Worm (Caenorhabditis elegans) whole organism, young adult: ENCODE measurements around the gene C10C5.4.

Experiments used
- B0035.1 ChIP-seq: sonication (generic microtip); optimal IDR thresholded peaks from 2 replicates; lab custom pipeline; 2016; ENCODE audit warnings: missing genetic modification characterization, mild to moderate bottlenecking, missing compliant biosample characterization, missing genotype, missing genetic modification reagents
- C06A6.2 ChIP-seq: fragments of 200-800 bp; sonication (Bioruptor generic); conservative IDR thresholded peaks from 2 replicates; pipeline ENCODE4 v1.3.6; 2022; ENCODE audit warnings: missing genetic modification characterization, missing compliant biosample characterization
- C17E4.6 ChIP-seq: fragments of 200-800 bp; sonication (Bioruptor generic); IDR thresholded peaks from 2 replicates; pipeline ENCODE4 v1.3.6; 2022; ENCODE audit warnings: missing genetic modification reagents, missing genetic modification characterization, missing compliant biosample characterization
- F22D6.2 ChIP-seq: sonication (generic microtip); optimal IDR thresholded peaks from 2 replicates; lab custom pipeline; 2016; ENCODE audit warnings: mild to moderate bottlenecking, missing genetic modification characterization, missing compliant biosample characterization
- F57C9.4 ChIP-seq: sonication (generic microtip); optimal IDR thresholded peaks from 2 replicates; lab custom pipeline; 2017; ENCODE audit warnings: mild to moderate bottlenecking, missing genetic modification characterization, missing compliant biosample characterization
- K11D2.4 ChIP-seq: fragments of 200-800 bp; sonication (Bioruptor generic); IDR thresholded peaks from 2 replicates; pipeline ENCODE4 v1.3.6; 2022; ENCODE audit warnings: missing genetic modification reagents, missing genetic modification characterization, missing compliant biosample characterization
- K12H6.12 ChIP-seq: fragments of 200-800 bp; sonication (Bioruptor generic); optimal IDR thresholded peaks from 2 replicates; lab custom pipeline; 2018; ENCODE audit warnings: mild to moderate bottlenecking, missing genetic modification characterization, missing compliant biosample characterization
- Y56A3A.18 ChIP-seq: fragments of 200-800 bp; sonication (Bioruptor generic); IDR thresholded peaks from 2 replicates; pipeline ENCODE4 v1.3.6; 2022; ENCODE audit warnings: missing genetic modification reagents, missing genetic modification characterization, missing compliant biosample characterization
- Y67H2A.10 ChIP-seq: fragments of 200-800 bp; sonication (Bioruptor generic); conservative IDR thresholded peaks from 2 replicates; pipeline ENCODE4 v1.3.6; 2022; ENCODE audit warnings: missing genetic modification reagents, missing genetic modification characterization, missing compliant biosample characterization
- ZK185.1 ChIP-seq: sonication (generic microtip); optimal IDR thresholded peaks from 2 replicates; lab custom pipeline; 2016; ENCODE audit warnings: mild to moderate bottlenecking, missing genetic modification characterization, missing compliant biosample characterization; ENCODE audit not compliant: poor library complexity, severe bottlenecking
- attf-6 ChIP-seq: fragments of 200-800 bp; sonication (Bioruptor generic); IDR thresholded peaks from 2 replicates; pipeline ENCODE4 v1.3.6; 2022; ENCODE audit warnings: missing genetic modification reagents, missing genetic modification characterization, missing compliant biosample characterization
- bed-1 ChIP-seq: fragments of 200-800 bp; sonication (Bioruptor generic); IDR thresholded peaks from 2 replicates; pipeline ENCODE4 v1.3.6; 2022; ENCODE audit warnings: missing genetic modification reagents, missing genetic modification characterization, missing compliant biosample characterization
- cebp-1 ChIP-seq, 2 experiments: fragments of 200-800 bp in 1 of 2; sonication (Bioruptor generic) in 1 of 2; sonication (generic microtip) in 1 of 2; IDR thresholded peaks in 1 of 2; optimal IDR thresholded peaks in 1 of 2; 2 replicates each; pipeline versions ENCODE4 v1.3.6 to Lab custom; 2017 to 2022; ENCODE audit warnings: missing compliant biosample characterization in 2 of 2, missing genetic modification characterization in 2 of 2, mild to moderate bottlenecking in 1 of 2, missing genetic modification reagents in 1 of 2, moderate library complexity in 1 of 2
- dpff-1 ChIP-seq: sonication (generic microtip); optimal IDR thresholded peaks from 2 replicates; lab custom pipeline; 2017; ENCODE audit warnings: mild to moderate bottlenecking, missing genetic modification characterization, missing compliant biosample characterization
- efl-1 ChIP-seq: fragments of 150-350 bp; optimal IDR thresholded peaks from 2 replicates; lab custom pipeline; 2014; ENCODE audit warnings: missing biosample characterization, missing genetic modification reagents, missing genetic modification characterization
- him-1 ChIP-seq: sonication (generic microtip); optimal IDR thresholded peaks from 2 replicates; lab custom pipeline; 2016; ENCODE audit warnings: missing genotype, missing genetic modification reagents, missing genetic modification characterization, missing compliant biosample characterization
- hlh-26 ChIP-seq: fragments of 200-800 bp; sonication (Bioruptor generic); conservative IDR thresholded peaks from 2 replicates; pipeline ENCODE4 v1.3.6; 2022; ENCODE audit warnings: missing genetic modification reagents, missing genetic modification characterization, missing compliant biosample characterization
- hmg-20 ChIP-seq: fragments of 200-800 bp; sonication (Bioruptor generic); IDR thresholded peaks from 2 replicates; pipeline ENCODE4 v1.3.6; 2022; ENCODE audit warnings: missing genetic modification reagents, missing genetic modification characterization, missing compliant biosample characterization
- lin-40 ChIP-seq: sonication (generic microtip); optimal IDR thresholded peaks from 2 replicates; lab custom pipeline; 2016; ENCODE audit warnings: missing genetic modification characterization, mild to moderate bottlenecking, missing compliant biosample characterization, missing genotype, missing genetic modification reagents
- madf-6 ChIP-seq: fragments of 200-800 bp; sonication (Bioruptor generic); IDR thresholded peaks from 2 replicates; pipeline ENCODE4 v1.3.6; 2022; ENCODE audit warnings: missing genetic modification reagents, missing genetic modification characterization, missing compliant biosample characterization
- madf-8 ChIP-seq: fragments of 200-800 bp; sonication (Bioruptor generic); conservative IDR thresholded peaks from 2 replicates; pipeline ENCODE4 v1.3.6; 2022; ENCODE audit warnings: missing genetic modification reagents, missing genetic modification characterization, missing compliant biosample characterization
- mel-28 ChIP-seq: sonication (generic microtip); optimal IDR thresholded peaks from 2 replicates; lab custom pipeline; 2016; ENCODE audit warnings: borderline replicate concordance, mild to moderate bottlenecking, missing genetic modification characterization, missing compliant biosample characterization
- mxl-1 ChIP-seq: sonication (generic microtip); optimal IDR thresholded peaks from 2 replicates; lab custom pipeline; 2016; ENCODE audit warnings: missing genetic modification characterization, missing compliant biosample characterization
- nfya-2 ChIP-seq: fragments of 200-800 bp; sonication (Bioruptor generic); IDR thresholded peaks from 2 replicates; pipeline ENCODE4 v1.3.6; 2022; ENCODE audit warnings: missing genetic modification reagents, missing genetic modification characterization, missing compliant biosample characterization
- nhr-80 ChIP-seq: sonication (generic microtip); optimal IDR thresholded peaks from 2 replicates; lab custom pipeline; 2016; ENCODE audit warnings: missing genetic modification characterization, missing compliant biosample characterization
- nhr-90 ChIP-seq: sonication (generic microtip); optimal IDR thresholded peaks from 2 replicates; lab custom pipeline; 2016; ENCODE audit warnings: missing genotype, mild to moderate bottlenecking, missing genetic modification characterization, missing compliant biosample characterization
- repo-1 ChIP-seq: sonication (generic microtip); optimal IDR thresholded peaks from 2 replicates; lab custom pipeline; 2017; ENCODE audit warnings: mild to moderate bottlenecking, missing genetic modification characterization, missing compliant biosample characterization
- sdz-38 ChIP-seq: sonication (generic microtip); optimal IDR thresholded peaks from 2 replicates; lab custom pipeline; 2016; ENCODE audit warnings: missing genotype, missing genetic modification characterization, missing compliant biosample characterization
- sea-2 ChIP-seq: fragments of 200-800 bp; sonication (Bioruptor generic); IDR thresholded peaks from 2 replicates; pipeline ENCODE4 v1.3.6; 2022; ENCODE audit warnings: missing genetic modification characterization, missing compliant biosample characterization
- somi-1 ChIP-seq: fragments of 200-800 bp; sonication (Bioruptor generic); optimal IDR thresholded peaks from 2 replicates; lab custom pipeline; 2018; ENCODE audit warnings: mild to moderate bottlenecking, missing genetic modification characterization, missing compliant biosample characterization
- tbp1 ChIP-seq: fragments of 200-800 bp; sonication (Bioruptor generic); optimal IDR thresholded peaks from 2 replicates; lab custom pipeline; 2018; ENCODE audit warnings: mild to moderate bottlenecking, missing genetic modification characterization, missing compliant biosample characterization
- unc-62 ChIP-seq: fragments of 150-350 bp; optimal IDR thresholded peaks from 2 replicates; lab custom pipeline; 2014; ENCODE audit warnings: missing biosample characterization, missing genetic modification reagents, missing genetic modification characterization
- ztf-25 ChIP-seq: fragments of 200-800 bp; sonication (Bioruptor generic); IDR thresholded peaks from 2 replicates; pipeline ENCODE4 v1.3.6; 2022; ENCODE audit warnings: missing genetic modification reagents, missing genetic modification characterization, missing compliant biosample characterization
- ztf-26 ChIP-seq: sonication (generic microtip); optimal IDR thresholded peaks from 2 replicates; lab custom pipeline; 2017; ENCODE audit warnings: missing genetic modification characterization, missing compliant biosample characterization
- ztf-3 ChIP-seq: fragments of 200-800 bp; sonication (Bioruptor generic); optimal IDR thresholded peaks from 2 replicates; lab custom pipeline; 2018; ENCODE audit warnings: mild to moderate bottlenecking, missing genetic modification characterization, missing compliant biosample characterization
- ztf-6 ChIP-seq: fragments of 200-800 bp; sonication (Bioruptor generic); IDR thresholded peaks from 2 replicates; pipeline ENCODE4 v1.3.6; 2022; ENCODE audit warnings: missing genetic modification reagents, missing genetic modification characterization, missing compliant biosample characterization

C10C5.4 gene

ce11 chrIV:9371126-9371525 is 7.2 kb upstream of the C10C5.4 start, which contains the start of gene fbxc-58:
fbxc-58 (plus strand) TSS chrIV:9371508.
- TF ChIP-seq repo-1 (no peak), hmg-20 (no peak), ztf-6 (GFP tag; lab: Robert Waterston, UW) (no peak), efl-1 (GFP tag; lab: Kevin White, UChicago) (no peak), sea-2 (GFP tag; lab: Robert Waterston, UW) (no peak), ztf-25 (GFP tag; lab: Robert Waterston, UW) (no peak), ZK185.1 (tag; lab: Kevin White, UChicago) (no peak), F22D6.2 (tag; lab: Kevin White, UChicago) (no peak), madf-8 (GFP tag; lab: Robert Waterston, UW) (no peak), madf-6 (GFP tag; lab: Robert Waterston, UW) (no peak), unc-62 (GFP tag; lab: Kevin White, UChicago) (peak; percentile 96), ztf-3 (GFP tag; lab: Kevin White, UChicago) (no peak), cebp-1 (GFP tag; IDR thresholded peaks at IDR 0.05; lab: Robert Waterston, UW) (peak; percentile 93), cebp-1 (tag; optimal IDR thresholded peaks at IDR 0.05; lab: Kevin White, UChicago) (peak; percentile 93), nfya-2 (GFP tag; lab: Robert Waterston, UW) (no peak), B0035.1 (tag; lab: Kevin White, UChicago) (no peak), tbp1 (GFP tag; lab: Kevin White, UChicago) (no peak), mxl-1 (no peak), C06A6.2 (GFP tag; lab: Robert Waterston, UW) (no peak), nhr-80 (peak; percentile 33)
- TF ChIP-seq, all 124 proteins: peak for 3

- TF ChIP-seq tbp1 (GFP tag; lab: Kevin White, UChicago) (no peak), C17E4.6 (no peak), dpff-1 (tag; lab: Kevin White, UChicago) (no peak), F57C9.4 (no peak), hlh-26 (GFP tag; lab: Robert Waterston, UW) (no peak), ztf-25 (GFP tag; lab: Robert Waterston, UW) (no peak), Y67H2A.10 (GFP tag; lab: Robert Waterston, UW) (no peak), mel-28 (tag; lab: Kevin White, UChicago) (no peak), bed-1 (GFP tag; lab: Robert Waterston, UW) (no peak), him-1 (tag; lab: Kevin White, UChicago) (no peak), ztf-6 (GFP tag; lab: Robert Waterston, UW) (no peak), K12H6.12 (no peak), Y56A3A.18 (GFP tag; lab: Robert Waterston, UW) (no peak)
These were observed 3.8 kb upstream of the C10C5.4 start, which contains the start of gene C10C5.3 for ce11 chrIV:9374529-9374928. C10C5.3 (plus strand) TSS chrIV:9374829.

- TF ChIP-seq K11D2.4 (GFP tag; lab: Robert Waterston, UW) (peak; percentile 63; the same call in 1 of the 2 replicates), somi-1 (peak; percentile 10), ztf-26 (peak; percentile 56), lin-40 (peak; percentile 30), hlh-26 (GFP tag; lab: Robert Waterston, UW) (no peak)
These were observed 1.8 kb upstream of the C10C5.4 start for ce11 chrIV:9376550-9376949.

DNA sequence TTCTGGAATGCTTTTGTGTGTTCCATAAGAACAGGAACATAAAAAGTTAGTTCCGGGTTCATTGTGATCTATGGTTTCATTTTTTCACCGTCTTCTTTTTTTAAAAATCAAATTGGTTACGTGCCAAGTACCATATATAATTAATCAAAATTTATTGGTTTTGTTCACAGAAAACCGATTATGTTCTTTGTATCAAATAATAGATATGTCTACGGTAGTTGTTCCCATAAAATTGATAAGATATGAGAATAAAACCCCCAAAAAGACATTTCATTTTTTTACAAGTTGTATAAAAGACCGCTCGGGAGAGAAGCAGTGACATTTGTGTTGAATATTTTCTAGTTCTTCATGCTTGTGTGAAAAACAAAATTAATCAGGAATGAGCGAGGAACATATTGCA is 2.8 kb downstream of the C10C5.4 start, which contains the start of gene C10C5.5:
TSS of gene C10C5.5 (plus strand) at position 301 of the 400 bp plus-strand sequence.
- TF ChIP-seq nhr-90 (tag; lab: Kevin White, UChicago) (no peak), sdz-38 (no peak), attf-6 (no peak)
